Worm (Caenorhabditis elegans) whole organism, L2 larva: ENCODE data around the gene F54A3.2.
"Not testable (repeated sequence)": the region's sequence is repeated elsewhere in the genome, so short reads cannot be mapped to it uniquely, and the experiment has no call there.

Source experiments
- F13H6.1 ChIP-seq: sonication (generic microtip); optimal IDR thresholded peaks from 2 replicates; lab custom pipeline; 2016; ENCODE audit warnings: missing genetic modification characterization, missing compliant biosample characterization
- R02D3.7 ChIP-seq: fragments of 150-350 bp; optimal IDR thresholded peaks from 2 replicates; lab custom pipeline; 2014; ENCODE audit warnings: missing biosample characterization, missing genetic modification characterization
- Y55F3AM.14 ChIP-seq: fragments of 200-800 bp; sonication (Bioruptor generic); optimal IDR thresholded peaks from 2 replicates; lab custom pipeline; 2018; ENCODE audit warnings: mild to moderate bottlenecking, missing genetic modification characterization, missing compliant biosample characterization
- ZK546.5 ChIP-seq: sonication (generic microtip); optimal IDR thresholded peaks from 2 replicates; lab custom pipeline; 2017; ENCODE audit warnings: missing biosample characterization, missing genetic modification characterization
- aly-2 ChIP-seq: fragments of 150-350 bp; optimal IDR thresholded peaks from 2 replicates; lab custom pipeline; 2014; ENCODE audit warnings: missing biosample characterization, missing genetic modification characterization
- ama-1 ChIP-seq: fragments of 150-350 bp; optimal IDR thresholded peaks from 2 replicates; lab custom pipeline; 2018; ENCODE audit warnings: inconsistent platforms
- ceh-16 ChIP-seq: fragments of 150-350 bp; optimal IDR thresholded peaks from 2 replicates; lab custom pipeline; 2014; ENCODE audit warnings: missing biosample characterization, missing genetic modification characterization
- ceh-82 ChIP-seq: fragments of 150-350 bp; optimal IDR thresholded peaks from 2 replicates; lab custom pipeline; 2014; ENCODE audit warnings: missing biosample characterization, missing genetic modification characterization
- crh-2 ChIP-seq: sonication (generic microtip); optimal IDR thresholded peaks from 2 replicates; lab custom pipeline; 2017; ENCODE audit warnings: missing biosample characterization, missing genetic modification characterization
- egl-27 ChIP-seq: sonication (generic microtip); optimal IDR thresholded peaks from 3 replicates; lab custom pipeline; 2017; ENCODE audit warnings: missing biosample characterization, missing genetic modification reagents, missing genetic modification characterization
- gmeb-1 ChIP-seq: fragments of 150-350 bp; optimal IDR thresholded peaks from 2 replicates; lab custom pipeline; 2014; ENCODE audit warnings: missing biosample characterization, missing genetic modification characterization
- lin-11 ChIP-seq: fragments of 150-350 bp; sonication (generic microtip); optimal IDR thresholded peaks from 2 replicates; lab custom pipeline; 2014; ENCODE audit warnings: missing biosample characterization, missing genetic modification characterization, inconsistent platforms, mixed read lengths
- lin-13 ChIP-seq: fragments of 150-350 bp; optimal IDR thresholded peaks from 2 replicates; lab custom pipeline; 2014; ENCODE audit warnings: missing biosample characterization, missing genetic modification reagents, missing genetic modification characterization
- lin-39 ChIP-seq: fragments of 150-350 bp; optimal IDR thresholded peaks from 2 replicates; lab custom pipeline; 2014; ENCODE audit warnings: missing biosample characterization, missing genetic modification reagents, missing genetic modification characterization
- lsy-2 ChIP-seq, 2 experiments: fragments of 150-350 bp in 1 of 2; sonication (generic microtip) in 1 of 2; optimal IDR thresholded peaks; 2 replicates each; lab custom pipeline; 2014 to 2017; ENCODE audit warnings: missing biosample characterization in 2 of 2, missing genetic modification characterization in 2 of 2
- mbf-1 ChIP-seq: sonication (generic microtip); optimal IDR thresholded peaks from 2 replicates; lab custom pipeline; 2017; ENCODE audit warnings: missing biosample characterization, missing genetic modification characterization
- nhr-129 ChIP-seq: fragments of 150-350 bp; optimal IDR thresholded peaks from 2 replicates; lab custom pipeline; 2014; ENCODE audit warnings: missing biosample characterization, missing genetic modification characterization
- nhr-21 ChIP-seq: fragments of 150-350 bp; optimal IDR thresholded peaks from 2 replicates; lab custom pipeline; 2014; ENCODE audit warnings: missing biosample characterization, missing genetic modification characterization
- nhr-23 ChIP-seq: fragments of 150-350 bp; optimal IDR thresholded peaks from 2 replicates; lab custom pipeline; 2014; ENCODE audit warnings: missing biosample characterization, missing genetic modification reagents, missing genetic modification characterization
- nhr-237 ChIP-seq: fragments of 150-350 bp; optimal IDR thresholded peaks from 2 replicates; lab custom pipeline; 2014; ENCODE audit warnings: missing biosample characterization, missing genetic modification characterization
- nhr-25 ChIP-seq: fragments of 150-350 bp; sonication (generic microtip); optimal IDR thresholded peaks from 3 replicates; lab custom pipeline; 2014; ENCODE audit warnings: missing biosample characterization, missing genetic modification characterization
- nhr-6 ChIP-seq: fragments of 150-350 bp; optimal IDR thresholded peaks from 2 replicates; lab custom pipeline; 2014; ENCODE audit warnings: missing biosample characterization, missing genetic modification characterization
- nhr-77 ChIP-seq: fragments of 150-350 bp; optimal IDR thresholded peaks from 2 replicates; lab custom pipeline; 2014; ENCODE audit warnings: missing biosample characterization, missing genetic modification characterization
- sma-3 ChIP-seq: sonication (generic microtip); optimal IDR thresholded peaks from 2 replicates; lab custom pipeline; 2016; ENCODE audit warnings: missing genetic modification reagents, missing genetic modification characterization, missing compliant biosample characterization
- sma-9 ChIP-seq, 2 experiments: fragments of 150-350 bp in 1 of 2; sonication (generic microtip) in 1 of 2; optimal IDR thresholded peaks; 2 replicates each; lab custom pipeline; 2014 to 2016; ENCODE audit warnings: missing genetic modification characterization in 2 of 2, mild to moderate bottlenecking in 1 of 2, missing biosample characterization in 1 of 2, missing compliant biosample characterization in 1 of 2, missing genetic modification reagents in 1 of 2, moderate library complexity in 1 of 2
- unc-39 ChIP-seq: fragments of 150-350 bp; optimal IDR thresholded peaks from 2 replicates; lab custom pipeline; 2014; ENCODE audit warnings: missing biosample characterization, missing genetic modification characterization
- unc-55 ChIP-seq: fragments of 150-350 bp; sonication (generic microtip); optimal IDR thresholded peaks from 3 replicates; lab custom pipeline; 2014; ENCODE audit warnings: missing biosample characterization, missing genetic modification reagents, missing genetic modification characterization
- unc-62 ChIP-seq: fragments of 150-350 bp; optimal IDR thresholded peaks from 2 replicates; lab custom pipeline; 2014; ENCODE audit warnings: missing biosample characterization, missing genetic modification reagents, missing genetic modification characterization
- zag-1 ChIP-seq: fragments of 150-350 bp; optimal IDR thresholded peaks from 2 replicates; lab custom pipeline; 2014; ENCODE audit warnings: missing biosample characterization, missing genetic modification characterization
- ztf-11 ChIP-seq: sonication (generic microtip); optimal IDR thresholded peaks from 2 replicates; lab custom pipeline; 2017; ENCODE audit warnings: missing biosample characterization, missing genetic modification characterization

The F54A3.2 gene

DNA sequence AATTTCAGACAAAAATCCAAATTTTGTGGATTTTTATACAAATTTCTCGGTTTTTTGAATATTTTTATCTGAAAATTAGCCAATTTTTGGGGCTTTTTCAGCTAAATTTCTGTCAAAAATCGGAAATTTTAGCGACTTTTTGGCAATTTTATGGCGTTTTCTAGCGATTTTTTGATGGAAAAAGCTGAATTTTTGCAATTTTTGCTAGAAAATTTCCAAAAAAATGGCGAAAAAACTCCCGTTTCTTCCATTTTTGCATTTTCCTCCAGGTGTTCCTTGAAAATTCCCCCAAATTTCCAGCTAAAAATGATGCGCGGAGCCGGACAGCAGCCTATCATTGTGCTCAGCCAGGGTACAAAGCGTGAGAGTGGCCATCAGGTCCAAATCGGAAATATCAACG is 10.2 kb upstream of the F54A3.2 start, which contains the start of gene cct-3:
Gene cct-3, plus strand, starts transcription at position 301 of the 400 bp plus-strand sequence.
- TF ChIP-seq ztf-11 (no peak), unc-39 (tag; lab: Kevin White, UChicago) (no peak), lin-11 (no peak), R02D3.7 (tag; lab: Kevin White, UChicago) (no peak), zag-1 (tag; lab: Kevin White, UChicago) (no peak), lin-39 (no peak), nhr-237 (no peak), nhr-25 (tag; lab: Kevin White, UChicago) (no peak), aly-2 (tag; lab: Kevin White, UChicago) (no peak)

ce11 chrII:2236352-2236751 is 7.1 kb upstream of the F54A3.2 start:
- TF ChIP-seq nhr-6 (tag; lab: Kevin White, UChicago) (no peak), sma-3 (GFP tag; lab: Kevin White, UChicago) (no peak), nhr-129 (tag; lab: Kevin White, UChicago) (no peak), lsy-2 (tag; optimal IDR thresholded peaks at IDR 0.05; lab: Kevin White, UChicago) (no peak), nhr-25 (tag; lab: Kevin White, UChicago) (no peak), unc-39 (tag; lab: Kevin White, UChicago) (no peak), ZK546.5 (tag; lab: Kevin White, UChicago) (no peak), gmeb-1 (tag; lab: Kevin White, UChicago) (no peak), egl-27 (tag; lab: Kevin White, UChicago) (no peak), lin-39 (no peak), R02D3.7 (tag; lab: Kevin White, UChicago) (no peak), sma-9 (GFP tag; optimal IDR thresholded peaks at IDR 0.05; lab: Kevin White, UChicago) (no peak), sma-9 (tag; optimal IDR thresholded peaks at IDR 0.05; lab: Kevin White, UChicago) (no peak), aly-2 (tag; lab: Kevin White, UChicago) (no peak), nhr-237 (no peak), Y55F3AM.14 (GFP tag; lab: Kevin White, UChicago) (no peak), F13H6.1 (no peak), ceh-82 (tag; lab: Kevin White, UChicago) (no peak), ama-1 (lab: Kevin White, UChicago) (no peak)

DNA sequence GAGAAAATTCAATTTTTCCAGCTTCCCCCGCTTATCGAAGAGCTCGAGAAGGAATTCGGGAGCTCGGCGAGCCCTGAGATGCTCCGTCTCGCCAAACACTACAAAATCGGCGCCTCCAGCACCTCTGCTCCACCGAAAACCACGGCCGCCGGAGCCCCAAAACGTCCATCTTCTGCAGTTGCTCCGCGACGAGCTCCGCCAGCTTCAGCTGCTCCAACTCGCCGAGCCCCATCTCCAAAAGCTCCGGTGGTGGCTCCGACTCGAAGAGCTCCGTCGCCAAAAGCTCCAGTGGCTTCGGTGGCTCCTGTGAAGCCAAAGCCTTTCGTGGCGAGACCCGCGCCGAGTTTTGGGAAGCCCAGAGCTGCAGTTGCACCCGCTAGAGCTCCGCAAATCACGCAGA is 8.2 kb downstream of the F54A3.2 start:
- TF ChIP-seq R02D3.7 (tag; lab: Kevin White, UChicago) (no peak), sma-9 (GFP tag; optimal IDR thresholded peaks at IDR 0.05; lab: Kevin White, UChicago) (no peak), sma-9 (tag; optimal IDR thresholded peaks at IDR 0.05; lab: Kevin White, UChicago) (no peak), lin-13 (GFP tag; lab: Kevin White, UChicago) (no peak), unc-62 (no peak), lin-39 (no peak), mbf-1 (no peak)

- TF ChIP-seq unc-55: no peak
- TF ChIP-seq nhr-25 (tag; lab: Kevin White, UChicago): no peak
- no peak for TF ChIP-seq zag-1 (tag; lab: Kevin White, UChicago)
- TF ChIP-seq ceh-82 (tag; lab: Kevin White, UChicago): no peak
- TF ChIP-seq nhr-21 (tag; lab: Kevin White, UChicago): no peak
- TF ChIP-seq lsy-2 (tag; optimal IDR thresholded peaks at IDR 0.05; lab: Kevin White, UChicago): no peak
- TF ChIP-seq unc-62: no peak
- TF ChIP-seq nhr-77 (tag; lab: Kevin White, UChicago): no peak
- no peak for TF ChIP-seq ceh-16 (tag; lab: Kevin White, UChicago)
- TF ChIP-seq egl-27 (tag; lab: Kevin White, UChicago): no peak
- TF ChIP-seq nhr-23 (tag; lab: Kevin White, UChicago): no peak
- TF ChIP-seq mbf-1: no peak
Measured at ce11 chrII:2253676-2254075, 10.2 kb downstream of the F54A3.2 start.

ce11 chrII:2254861-2255260 is 11.4 kb downstream of the F54A3.2 start, which contains the start of gene K09F6.3:
TSS of gene K09F6.3 (plus strand) at chrII:2255161.
- TF ChIP-seq crh-2; aly-2 (tag; lab: Kevin White, UChicago); zag-1 (tag; lab: Kevin White, UChicago): not testable (repeated sequence)

- TF ChIP-seq ceh-16 (tag; lab: Kevin White, UChicago) (no peak), ceh-82 (tag; lab: Kevin White, UChicago) (no peak)
Measured at ce11 chrII:2273750-2274149, 30.3 kb downstream of the F54A3.2 start.
